Worm (Caenorhabditis elegans): ENCODE data around the gene ZK1240.6.
A peak's percentile ranks its signal among the peaks of the same experiment; 100 is the strongest.

Gene ZK1240.6

DNA sequence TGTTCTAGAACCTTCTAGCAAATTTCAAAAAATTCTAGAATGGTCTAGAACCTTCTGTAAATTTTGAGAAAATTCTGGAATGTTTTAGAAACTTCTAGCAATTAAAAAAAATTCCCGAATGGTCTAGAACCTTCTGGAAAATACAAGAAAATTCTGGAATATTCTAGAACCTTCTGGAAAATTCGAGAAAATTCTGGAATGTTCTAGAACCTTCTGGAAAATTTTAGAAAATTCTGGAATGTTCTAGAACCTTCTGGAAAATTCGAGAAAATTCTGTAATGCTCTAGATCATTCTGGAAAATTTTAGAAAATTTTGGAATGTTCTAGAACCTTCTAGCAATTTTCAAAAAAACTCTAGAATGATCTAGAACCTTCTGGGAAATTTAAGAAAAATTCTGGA lies 7.8 kb upstream of the ZK1240.6 start:
- TF ChIP-seq nfya-1 (tag; optimal IDR thresholded peaks at IDR 0.05; ENCODE audit: borderline replicate concordance, insufficient read depth) (no peak), attf-5 (GFP tag; optimal IDR thresholded peaks at IDR 0.05) (no peak), snpc-1.1 (tag; optimal IDR thresholded peaks at IDR 0.05; ENCODE audit: insufficient read depth) (no peak), ekl-4 (GFP tag; IDR thresholded peaks at IDR 0.05) (peak; percentile 19; the same call in 1 of the 2 replicates), rpc-1 (optimal IDR thresholded peaks at IDR 0.05) (peak; percentile 40), rpc-1 (tag; optimal IDR thresholded peaks at IDR 0.05) (no peak), nfya-2 (GFP tag; IDR thresholded peaks at IDR 0.05) (no peak), hsf-1 (GFP tag; IDR thresholded peaks at IDR 0.05) (peak; percentile 97), ceh-40 (GFP tag; IDR thresholded peaks at IDR 0.05) (0 out of 2 replicates have a peak, but pooled peaks have one; percentile 67), pbrm-1 (GFP tag; IDR thresholded peaks at IDR 0.05) (no peak), ceh-79 (tag; optimal IDR thresholded peaks at IDR 0.05) (no peak), dox-1 (GFP tag; IDR thresholded peaks at IDR 0.05) (peak; percentile 80), snpc-4 (GFP tag; optimal IDR thresholded peaks at IDR 0.05) (no peak), snpc-4 (tag; optimal IDR thresholded peaks at IDR 0.05) (no peak), C06A6.2 (GFP tag; conservative IDR thresholded peaks at IDR 0.05) (no peak), lsl-1 (GFP tag; optimal IDR thresholded peaks at IDR 0.05) (peak; percentile 16), mxl-1 (tag; optimal IDR thresholded peaks at IDR 0.05) (no peak), gei-17 (GFP tag; optimal IDR thresholded peaks at IDR 0.05) (peak; percentile 12), hmg-1.2 (GFP tag; IDR thresholded peaks at IDR 0.05) (no peak), D2030.7 (GFP tag; IDR thresholded peaks at IDR 0.05) (0 out of 2 replicates have a peak, but pooled peaks have one; percentile 35), hlh-26 (GFP tag; conservative IDR thresholded peaks at IDR 0.05) (no peak), B0019.2 (GFP tag; conservative IDR thresholded peaks at IDR 0.05) (no peak), madf-8 (GFP tag; conservative IDR thresholded peaks at IDR 0.05) (no peak), dpl-1 (GFP tag; optimal IDR thresholded peaks at IDR 0.05) (no peak), madf-6 (GFP tag; IDR thresholded peaks at IDR 0.05) (peak; percentile 31; the same call in 1 of the 2 replicates), let-607 (tag; optimal IDR thresholded peaks at IDR 0.05) (no peak)

DNA sequence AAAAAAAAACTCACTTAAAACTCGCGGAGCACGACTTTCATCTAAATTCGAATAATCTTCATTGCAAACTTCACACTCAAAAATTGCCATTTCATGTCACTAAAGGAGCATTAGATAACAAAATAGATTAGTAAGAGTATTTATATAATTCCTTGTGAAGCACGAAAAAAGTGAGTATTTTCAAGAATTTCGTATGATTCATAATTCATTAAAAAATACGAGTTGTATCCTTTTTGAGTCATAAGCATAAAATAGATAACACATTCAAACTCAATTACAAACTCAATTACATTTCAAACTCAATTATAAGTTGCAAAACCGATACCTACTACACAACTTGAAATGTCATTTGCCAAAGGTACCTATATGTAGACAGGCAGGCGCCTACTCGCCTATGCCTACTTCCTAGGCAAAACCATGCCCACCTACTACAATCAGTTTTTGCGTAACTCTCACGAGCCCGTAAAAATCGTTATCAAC lies 6.3 kb upstream of the ZK1240.6 start, which contains the start of the genes ZK1240.8 and ZK1240.1:
Gene ZK1240.8 (minus strand): TSS at position 101 of the 480 bp plus-strand sequence.
Gene ZK1240.1 (plus strand): TSS at position 430 of the 480 bp plus-strand sequence.
- no peak for TF ChIP-seq F49E8.2 (tag; optimal IDR thresholded peaks at IDR 0.05; ENCODE audit: insufficient read depth)
- TF ChIP-seq mes-4 (tag; optimal IDR thresholded peaks at IDR 0.05) = no peak

DNA sequence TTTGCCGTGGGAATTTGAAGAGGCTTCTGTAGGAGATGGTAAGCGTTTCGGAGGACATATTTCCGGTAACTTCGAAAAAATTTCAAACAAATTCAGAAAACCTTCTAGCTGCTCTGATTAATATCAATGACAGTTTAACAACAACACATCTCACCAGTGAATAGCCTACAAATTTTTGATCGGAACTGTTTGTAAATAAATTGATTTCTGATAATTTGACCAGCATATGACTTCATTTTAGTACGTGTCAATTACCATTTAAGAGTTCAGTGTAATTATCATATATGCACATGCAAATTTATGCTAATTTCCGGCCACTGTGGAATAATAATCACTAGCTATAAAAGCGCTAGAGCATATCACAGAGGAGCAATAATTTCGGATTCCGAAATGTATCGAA lies 2.2 kb upstream of the ZK1240.6 start, which contains the start of gene ZK1240.11:
Gene ZK1240.11 (plus strand): TSS at position 301 of the 400 bp plus-strand sequence.
- no peak for TF ChIP-seq F23B12.7 (tag; optimal IDR thresholded peaks at IDR 0.05; ENCODE audit: insufficient read depth)
- no peak for TF ChIP-seq rec-8 (tag; optimal IDR thresholded peaks at IDR 0.05)
- TF ChIP-seq nfya-1 (tag; optimal IDR thresholded peaks at IDR 0.05; ENCODE audit: borderline replicate concordance, insufficient read depth) = no peak
- no peak for TF ChIP-seq snpc-1.3 (tag; optimal IDR thresholded peaks at IDR 0.05; ENCODE audit: insufficient read depth)
- TF ChIP-seq F55B11.4 (tag; optimal IDR thresholded peaks at IDR 0.05; ENCODE audit: borderline replicate concordance, insufficient read depth) = no peak
- TF ChIP-seq Y53F4B.3 (GFP tag; IDR thresholded peaks at IDR 0.05) = no peak

DNA sequence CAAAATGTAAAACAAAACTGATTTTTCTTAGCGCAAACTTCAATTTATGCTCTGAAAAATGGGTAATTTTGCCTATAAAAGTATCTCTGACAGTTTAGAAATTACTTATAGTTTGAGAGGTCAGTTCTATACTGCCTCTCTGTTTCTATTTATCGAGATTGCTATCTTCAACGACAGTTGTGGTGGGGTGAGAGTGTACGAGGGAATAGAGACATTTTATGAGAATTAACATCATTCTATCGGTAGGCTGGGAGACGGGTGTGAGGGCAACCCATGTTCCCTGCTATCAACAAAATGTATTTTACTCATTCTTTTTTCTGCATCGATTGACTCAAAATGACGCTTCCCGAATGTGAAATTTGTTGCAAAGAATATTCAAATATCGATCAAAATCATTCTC lies 2.6 kb downstream of the ZK1240.6 start, which contains the start of gene ZK1240.3:
Gene ZK1240.3 (plus strand): TSS at position 238 of the 400 bp plus-strand sequence.
- TF ChIP-seq B0261.1 (tag; optimal IDR thresholded peaks at IDR 0.05) (no peak), madf-8 (GFP tag; conservative IDR thresholded peaks at IDR 0.05) (no peak), dox-1 (GFP tag; IDR thresholded peaks at IDR 0.05) (peak; percentile 50), nhr-80 (tag; optimal IDR thresholded peaks at IDR 0.05) (peak; percentile 93), ets-4 (GFP tag; optimal IDR thresholded peaks at IDR 0.05) (peak; percentile 64)
